Worm (Caenorhabditis elegans) whole organism, young adult: Measurements from ENCODE around the gene T28C6.3.

Source experiments
- dpl-1 ChIP-seq: fragments of 150-350 bp; optimal IDR thresholded peaks from 2 replicates; lab custom pipeline; 2014; ENCODE audit warnings: missing biosample characterization, missing genetic modification reagents, missing genetic modification characterization
- hlh-26 ChIP-seq: fragments of 200-800 bp; sonication (Bioruptor generic); conservative IDR thresholded peaks from 2 replicates; pipeline ENCODE4 v1.3.6; 2022; ENCODE audit warnings: missing genetic modification reagents, missing genetic modification characterization, missing compliant biosample characterization
- lin-35 ChIP-seq, 3 experiments: fragments of 150-350 bp in 2 of 3; sonication (generic microtip) in 1 of 3; optimal IDR thresholded peaks; 2 replicates each; lab custom pipeline; 2014 to 2018; ENCODE audit warnings: missing biosample characterization in 3 of 3, missing genetic modification characterization in 3 of 3, missing genetic modification reagents in 3 of 3
- mxl-1 ChIP-seq: sonication (generic microtip); optimal IDR thresholded peaks from 2 replicates; lab custom pipeline; 2016; ENCODE audit warnings: missing genetic modification characterization, missing compliant biosample characterization
- sea-2 ChIP-seq: fragments of 200-800 bp; sonication (Bioruptor generic); IDR thresholded peaks from 2 replicates; pipeline ENCODE4 v1.3.6; 2022; ENCODE audit warnings: missing genetic modification characterization, missing compliant biosample characterization
- snpc-1.1 ChIP-seq: sonication (generic microtip); optimal IDR thresholded peaks from 2 replicates; lab custom pipeline; 2017; ENCODE audit warnings: missing genetic modification characterization, mild to moderate bottlenecking, missing compliant biosample characterization, antibody characterized with exemption, moderate library complexity, missing genotype, missing genetic modification reagents; ENCODE audit not compliant: insufficient read depth
- snpc-4 ChIP-seq, 5 experiments: fragments of 150-350 bp in 1 of 5; sonication (generic microtip) in 4 of 5; optimal IDR thresholded peaks; 2 replicates each; lab custom pipeline; 2014 to 2018; ENCODE audit warnings: missing genetic modification characterization in 5 of 5, missing biosample characterization in 3 of 5, antibody characterized with exemption in 2 of 5, mild to moderate bottlenecking in 2 of 5, missing compliant biosample characterization in 2 of 5, missing genotype in 2 of 5, moderate library complexity in 2 of 5, missing genetic modification reagents in 1 of 5
- somi-1 ChIP-seq: fragments of 200-800 bp; sonication (Bioruptor generic); optimal IDR thresholded peaks from 2 replicates; lab custom pipeline; 2018; ENCODE audit warnings: mild to moderate bottlenecking, missing genetic modification characterization, missing compliant biosample characterization
- unc-62 ChIP-seq: fragments of 150-350 bp; optimal IDR thresholded peaks from 2 replicates; lab custom pipeline; 2014; ENCODE audit warnings: missing biosample characterization, missing genetic modification reagents, missing genetic modification characterization
- ztf-18 ChIP-seq: sonication (generic microtip); optimal IDR thresholded peaks from 2 replicates; lab custom pipeline; 2016; ENCODE audit warnings: missing genotype, mild to moderate bottlenecking, missing genetic modification characterization, missing compliant biosample characterization
- ztf-28 ChIP-seq: fragments of 200-800 bp; sonication (Bioruptor generic); IDR thresholded peaks from 2 replicates; pipeline ENCODE4 v1.3.6; 2022; ENCODE audit warnings: missing genetic modification reagents, missing genetic modification characterization, missing compliant biosample characterization
- ztf-3 ChIP-seq: fragments of 200-800 bp; sonication (Bioruptor generic); optimal IDR thresholded peaks from 2 replicates; lab custom pipeline; 2018; ENCODE audit warnings: mild to moderate bottlenecking, missing genetic modification characterization, missing compliant biosample characterization

DNA sequence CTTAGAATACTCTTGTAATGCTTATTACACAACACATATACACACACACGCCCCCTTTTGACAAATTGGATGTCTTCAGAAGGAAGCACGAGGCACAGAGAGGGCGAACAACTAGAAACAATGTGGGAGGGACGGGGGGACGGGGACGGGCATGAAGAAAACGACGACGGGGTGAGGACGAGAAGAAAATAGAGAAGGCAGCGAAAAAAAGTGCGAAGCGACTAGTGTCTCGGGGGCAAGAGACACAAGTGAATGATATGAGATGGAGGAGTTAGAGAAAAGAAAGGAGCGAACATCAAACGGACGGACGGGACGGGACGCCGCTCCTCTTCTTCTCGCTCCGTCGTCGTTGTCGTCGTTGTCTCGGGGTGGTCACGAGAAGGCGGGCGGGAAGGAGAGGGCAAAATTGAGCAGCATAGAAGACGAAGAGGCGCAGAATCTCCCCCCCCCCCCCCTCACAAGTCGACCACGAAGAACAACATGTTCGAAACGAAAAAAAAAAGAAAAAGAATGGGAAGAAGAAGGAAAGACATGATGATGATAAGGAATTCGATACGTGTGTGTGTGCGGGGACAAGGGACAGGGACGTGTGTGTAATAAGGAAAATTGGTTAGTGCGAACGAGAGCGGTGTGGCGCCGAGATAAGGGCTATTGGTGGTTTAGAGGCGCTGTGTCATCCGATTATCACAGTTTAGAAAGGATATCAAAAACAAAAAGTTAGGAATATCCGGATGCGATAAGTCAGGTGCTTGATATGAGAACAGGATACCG is 25.1 kb upstream of the T28C6.3 start:
- TF ChIP-seq hlh-26 = no peak
- no peak for TF ChIP-seq sea-2 (GFP tag; lab: Robert Waterston, UW)
- peak; percentile 19 for TF ChIP-seq ztf-3
- TF ChIP-seq snpc-4 (GFP tag; optimal IDR thresholded peaks at IDR 0.05; lab: Kevin White, UChicago) = peak; percentile 36
- TF ChIP-seq snpc-4 (tag; optimal IDR thresholded peaks at IDR 0.05; lab: Kevin White, UChicago) = peak; percentile 1 to 71 (median 68)
- TF ChIP-seq mxl-1 (tag; lab: Kevin White, UChicago) = no peak
- no peak for TF ChIP-seq unc-62 (GFP tag; lab: Kevin White, UChicago)
- TF ChIP-seq lin-35 (GFP tag; optimal IDR thresholded peaks at IDR 0.05; lab: Kevin White, UChicago) = peak in 1 of 3 experiments; percentile 56
- peak; percentile 59 for TF ChIP-seq ztf-18 (tag; lab: Kevin White, UChicago)
- TF ChIP-seq dpl-1 (GFP tag; lab: Kevin White, UChicago) = no peak
- no peak for TF ChIP-seq ztf-28 (GFP tag; lab: Robert Waterston, UW)
- no peak for TF ChIP-seq snpc-1.1
- TF ChIP-seq somi-1 (GFP tag; lab: Kevin White, UChicago) = peak; percentile 94
